Worm (Caenorhabditis elegans) whole organism, L4/young adult: Measurements from ENCODE around the gene C31C9.6.
"Not testable (repeated sequence)": the region's sequence is repeated elsewhere in the genome, so short reads cannot be mapped to it uniquely, and the experiment has no call there.

Experiments
- W03F9.2 ChIP-seq: fragments of 150-350 bp; optimal IDR thresholded peaks from 2 replicates; lab custom pipeline; 2014; ENCODE audit warnings: missing biosample characterization, missing genetic modification characterization
- dao-5 ChIP-seq: sonication (generic microtip); optimal IDR thresholded peaks from 2 replicates; lab custom pipeline; 2016; ENCODE audit warnings: missing genotype, missing genetic modification characterization, moderate library complexity, missing compliant biosample characterization
- him-1 ChIP-seq: sonication (generic microtip); optimal IDR thresholded peaks from 2 replicates; lab custom pipeline; 2016; ENCODE audit warnings: missing genotype, missing genetic modification reagents, missing genetic modification characterization, missing compliant biosample characterization

The C31C9.6 gene

ce11 chrII:13661990-13662389, at the start of gene C31C9.6:
Gene C31C9.6 (minus strand): TSS chrII:13662090.
- not testable (repeated sequence) for TF ChIP-seq dao-5, W03F9.2, him-1 (tag; lab: Kevin White, UChicago)

DNA sequence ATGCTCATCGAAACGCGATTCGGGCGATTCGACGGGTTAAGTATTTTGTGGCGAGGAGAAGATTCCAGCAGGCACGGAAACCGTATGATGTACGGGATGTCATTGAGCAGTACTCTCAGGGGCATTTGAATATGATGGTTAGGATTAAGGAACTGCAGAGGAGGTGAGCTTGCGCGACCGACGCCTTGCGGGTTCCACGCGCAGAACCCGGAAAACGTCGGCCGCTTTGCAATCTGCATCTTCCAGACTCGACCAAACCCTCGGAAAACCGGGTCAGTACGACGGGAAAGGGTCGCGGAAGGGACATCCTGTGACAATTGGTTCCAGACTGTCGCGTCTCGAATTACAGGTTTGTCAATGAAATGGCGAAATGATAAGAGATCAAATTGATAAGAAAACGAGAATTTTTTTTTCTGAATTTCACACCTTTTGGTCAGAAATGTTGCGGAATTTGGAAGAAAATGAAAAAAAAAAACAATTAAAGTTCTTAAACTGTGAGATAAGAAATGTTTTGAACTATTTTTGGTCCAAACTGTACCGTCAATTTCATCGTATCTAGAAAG, 49.7 kb upstream of the C31C9.6 start:
- no peak for TF ChIP-seq W03F9.2 (tag; lab: Kevin White, UChicago)
- no peak for TF ChIP-seq him-1 (tag; lab: Kevin White, UChicago)

ce11 chrII:13697691-13698090, 35.8 kb upstream of the C31C9.6 start:
- TF ChIP-seq dao-5 (tag; lab: Kevin White, UChicago): no peak
- no peak for TF ChIP-seq W03F9.2 (tag; lab: Kevin White, UChicago)
- TF ChIP-seq him-1 (tag; lab: Kevin White, UChicago): no peak

- TF ChIP-seq him-1 (tag; lab: Kevin White, UChicago) (no peak), W03F9.2 (tag; lab: Kevin White, UChicago) (no peak), dao-5 (tag; lab: Kevin White, UChicago) (no peak)
Observed at ce11 chrII:13695343-13696332, 33.7 kb upstream of the C31C9.6 start, which contains the start of gene kqt-3. Gene kqt-3 (plus strand): TSS chrII:13696282.

- TF ChIP-seq dao-5 (tag; lab: Kevin White, UChicago) (no peak), W03F9.2 (tag; lab: Kevin White, UChicago) (no peak), him-1 (tag; lab: Kevin White, UChicago) (no peak)
Observed at ce11 chrII:13694712-13695111, 32.8 kb upstream of the C31C9.6 start, which contains the start of gene rpoa-1. Gene rpoa-1 (minus strand): TSS chrII:13694795.

- TF ChIP-seq dao-5 (tag; lab: Kevin White, UChicago) (no peak), W03F9.2 (tag; lab: Kevin White, UChicago) (no peak), him-1 (tag; lab: Kevin White, UChicago) (no peak)
Observed at ce11 chrII:13685581-13685980, 23.7 kb upstream of the C31C9.6 start.

- TF ChIP-seq him-1 (tag; lab: Kevin White, UChicago): no peak
- TF ChIP-seq dao-5 (tag; lab: Kevin White, UChicago): no peak
- no peak for TF ChIP-seq W03F9.2 (tag; lab: Kevin White, UChicago)
Observed at ce11 chrII:13681063-13681462, 19.2 kb upstream of the C31C9.6 start.

DNA sequence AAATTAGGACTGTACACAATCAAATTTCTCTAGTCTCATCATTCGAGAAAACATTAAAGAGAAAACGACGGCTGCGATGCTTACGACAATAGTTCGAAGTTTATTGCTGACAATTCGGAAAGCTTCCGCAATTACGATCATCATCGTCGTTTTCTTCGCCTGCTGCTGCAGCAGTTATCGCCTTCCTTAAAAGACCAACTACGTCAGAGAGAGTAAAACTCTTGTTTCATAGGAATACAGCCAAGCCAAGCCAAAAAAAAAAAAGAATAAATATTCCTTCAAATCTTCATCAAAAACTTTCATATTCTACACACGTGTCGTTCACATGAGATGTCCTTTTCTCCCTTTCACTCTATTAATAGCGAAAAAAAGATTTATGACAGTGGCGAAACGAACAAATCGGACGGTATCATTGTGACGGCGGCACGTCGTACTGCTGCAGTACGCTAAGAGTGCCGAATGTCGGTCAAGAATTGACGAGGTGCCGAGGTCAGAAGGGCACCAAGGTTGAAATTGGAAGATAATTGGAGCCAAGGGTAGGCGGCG, 18.0 kb upstream of the C31C9.6 start:
- TF ChIP-seq W03F9.2 (tag; lab: Kevin White, UChicago): no peak
- TF ChIP-seq dao-5 (tag; lab: Kevin White, UChicago): no peak
- TF ChIP-seq him-1 (tag; lab: Kevin White, UChicago): no peak

DNA sequence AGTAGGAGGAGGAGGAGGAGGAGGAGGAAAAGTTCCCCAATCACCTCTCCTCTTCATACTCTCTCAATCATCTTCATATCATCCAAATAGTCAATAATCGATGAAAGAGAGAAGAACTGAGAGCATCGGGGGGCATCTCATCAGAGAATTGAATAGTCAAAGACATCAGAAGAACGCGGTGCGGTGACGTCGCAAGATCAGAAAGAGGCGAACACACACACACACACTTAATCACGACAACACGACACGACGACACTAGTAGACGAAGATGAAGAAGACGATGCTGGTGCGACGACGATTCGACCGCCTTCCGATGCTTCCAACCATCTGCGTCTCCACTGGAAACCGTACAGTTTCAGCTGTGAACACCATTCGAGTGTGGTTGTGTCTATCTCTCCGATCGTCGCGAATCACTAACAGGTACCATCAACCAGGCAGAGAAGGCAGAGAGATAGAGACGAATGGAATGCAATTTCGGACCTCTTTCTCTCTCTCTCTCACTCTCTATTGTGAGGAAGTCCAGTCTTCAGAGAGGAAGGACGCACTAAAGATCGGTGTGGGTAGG, 16.7 kb upstream of the C31C9.6 start:
- TF ChIP-seq dao-5 (tag; lab: Kevin White, UChicago): no peak
- no peak for TF ChIP-seq W03F9.2 (tag; lab: Kevin White, UChicago)
- TF ChIP-seq him-1 (tag; lab: Kevin White, UChicago): no peak

ce11 chrII:13677927-13678326, 16.0 kb upstream of the C31C9.6 start:
- TF ChIP-seq W03F9.2 (tag; lab: Kevin White, UChicago) (no peak), him-1 (tag; lab: Kevin White, UChicago) (no peak), dao-5 (tag; lab: Kevin White, UChicago) (no peak)

DNA sequence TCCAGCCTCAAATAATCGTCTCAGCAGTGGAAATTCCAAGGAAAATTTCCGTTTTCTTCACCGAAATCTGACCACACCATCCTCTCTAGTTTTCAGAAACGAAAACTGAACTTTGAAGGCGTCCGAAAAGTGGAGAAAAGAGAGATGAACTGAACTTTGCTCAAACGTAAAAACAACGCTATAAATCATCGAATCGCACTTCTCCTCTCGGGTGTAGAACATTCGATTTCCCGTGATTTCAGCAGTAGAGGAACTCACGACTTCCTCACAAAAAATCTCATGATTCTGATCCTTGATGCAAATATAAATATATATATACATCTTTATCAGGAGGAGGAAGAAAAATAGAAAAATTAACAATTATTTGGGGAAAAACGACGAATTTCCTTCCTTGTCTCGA, 13.3 kb upstream of the C31C9.6 start:
- TF ChIP-seq him-1 (tag; lab: Kevin White, UChicago): no peak
- no peak for TF ChIP-seq W03F9.2 (tag; lab: Kevin White, UChicago)
- TF ChIP-seq dao-5 (tag; lab: Kevin White, UChicago): no peak

DNA sequence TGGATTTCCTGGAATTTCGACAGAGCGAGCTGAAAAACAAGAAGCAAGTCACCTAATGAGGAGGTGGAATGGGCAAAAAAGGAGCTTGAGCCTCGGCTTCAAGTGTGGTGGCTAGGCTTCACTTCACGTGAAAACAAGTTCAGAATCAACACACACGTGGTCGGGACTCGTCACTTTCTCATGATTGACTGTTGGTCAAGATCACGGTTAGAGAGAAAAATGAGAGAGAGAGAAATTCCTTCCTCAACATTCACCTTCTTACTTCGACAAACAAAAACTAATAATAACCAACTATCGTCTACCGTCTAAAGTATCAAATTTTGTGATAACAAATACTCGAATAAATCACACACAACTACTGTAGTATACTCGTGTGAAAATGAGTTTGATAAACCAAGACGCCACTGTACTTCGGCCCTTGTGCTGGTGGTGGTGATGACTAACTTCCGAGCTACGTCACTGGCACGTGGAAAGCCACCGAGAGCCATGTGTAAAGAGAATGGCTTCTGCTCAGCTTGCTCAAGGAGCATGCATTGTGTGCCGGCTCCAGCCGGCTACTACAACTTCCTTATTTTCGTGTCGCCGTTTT, 11.8 kb upstream of the C31C9.6 start:
- no peak for TF ChIP-seq him-1 (tag; lab: Kevin White, UChicago)
- TF ChIP-seq dao-5 (tag; lab: Kevin White, UChicago): no peak
- TF ChIP-seq W03F9.2 (tag; lab: Kevin White, UChicago): no peak
